Fruit fly (Drosophila melanogaster) whole organism, embryonic: Measurements from ENCODE around the gene Bsg.

Source experiments
- Awh ChIP-seq: fragments of 200-800 bp; sonication (Bioruptor generic); IDR thresholded peaks from 2 replicates; pipeline ENCODE4, ENCODE4 v1.3.6; 2022; ENCODE audit warnings: missing biosample characterization, missing genetic modification characterization
- CG10274 ChIP-seq: fragments of 200-800 bp; sonication (Bioruptor generic); optimal IDR thresholded peaks from 3 replicates; lab custom pipeline; 2017; ENCODE audit warnings: missing biosample characterization, mild to moderate bottlenecking, missing genetic modification characterization
- CG10543 ChIP-seq: fragments of 200-800 bp; sonication (Bioruptor generic); optimal IDR thresholded peaks from 3 replicates; lab custom pipeline; 2017; ENCODE audit warnings: missing biosample characterization, mild to moderate bottlenecking, missing genetic modification characterization, moderate library complexity
- CG10565 ChIP-seq: fragments of 200-800 bp; sonication (Bioruptor generic); optimal IDR thresholded peaks from 3 replicates; lab custom pipeline; 2016; ENCODE audit warnings: missing biosample characterization, mild to moderate bottlenecking, missing genetic modification characterization
- CG11504 ChIP-seq: fragments of 200-800 bp; sonication (Bioruptor generic); optimal IDR thresholded peaks from 3 replicates; lab custom pipeline; 2019; ENCODE audit warnings: missing biosample characterization, mild to moderate bottlenecking, missing genetic modification characterization, moderate library complexity
- CG1233 ChIP-seq: fragments of 200-800 bp; sonication (Bioruptor generic); optimal IDR thresholded peaks from 4 replicates; lab custom pipeline; 2018; ENCODE audit warnings: missing biosample characterization, mild to moderate bottlenecking, missing genetic modification characterization
- CG15269 ChIP-seq: fragments of 200-800 bp; sonication (Bioruptor generic); optimal IDR thresholded peaks from 2 replicates; lab custom pipeline; 2018; ENCODE audit warnings: missing biosample characterization, mild to moderate bottlenecking, missing genetic modification characterization, moderate library complexity
- CG15479 ChIP-seq: fragments of 200-800 bp; sonication (Bioruptor generic); optimal IDR thresholded peaks from 3 replicates; lab custom pipeline; 2019; ENCODE audit warnings: missing biosample characterization, mild to moderate bottlenecking, missing genetic modification characterization, moderate library complexity
- CG17359 ChIP-seq: fragments of 200-800 bp; sonication (Bioruptor generic); optimal IDR thresholded peaks from 3 replicates; lab custom pipeline; 2018; ENCODE audit warnings: missing biosample characterization, mild to moderate bottlenecking, missing genetic modification characterization, moderate library complexity
- CG18262 ChIP-seq: fragments of 200-800 bp; optimal IDR thresholded peaks from 3 replicates; lab custom pipeline; 2019; ENCODE audit warnings: missing biosample characterization, mild to moderate bottlenecking, missing genetic modification characterization, moderate library complexity
- CG18619 ChIP-seq: fragments of 200-800 bp; sonication (Bioruptor generic); optimal IDR thresholded peaks from 3 replicates; lab custom pipeline; 2017; ENCODE audit warnings: missing biosample characterization, mild to moderate bottlenecking, missing genetic modification characterization
- CG2202 ChIP-seq: fragments of 200-800 bp; sonication (Bioruptor generic); optimal IDR thresholded peaks from 2 replicates; lab custom pipeline; 2018; ENCODE audit warnings: missing biosample characterization, mild to moderate bottlenecking, missing genetic modification characterization
- CG2875 ChIP-seq: fragments of 200-800 bp; sonication (Bioruptor generic); optimal IDR thresholded peaks from 2 replicates; lab custom pipeline; 2017; ENCODE audit warnings: missing biosample characterization, mild to moderate bottlenecking, missing genetic modification characterization, missing genetic modification reagents
- CG32772 ChIP-seq: fragments of 200-800 bp; sonication (Bioruptor generic); IDR thresholded peaks from 2 replicates; pipeline ENCODE4 v1.3.6; 2022; ENCODE audit warnings: missing biosample characterization, missing genetic modification characterization
- CG6272 ChIP-seq: fragments of 200-800 bp; sonication (Bioruptor generic); IDR thresholded peaks from 2 replicates; pipeline ENCODE4 v1.3.6; 2022; ENCODE audit warnings: missing biosample characterization, missing genetic modification characterization
- CG6683 ChIP-seq: fragments of 200-800 bp; sonication (Bioruptor generic); optimal IDR thresholded peaks from 2 replicates; lab custom pipeline; 2017; ENCODE audit warnings: missing biosample characterization, mild to moderate bottlenecking, missing genetic modification characterization, missing genetic modification reagents
- CG8290 ChIP-seq, 3 experiments: fragments of 200-800 bp; sonication (Bioruptor generic); optimal IDR thresholded peaks; 2 replicates each; lab custom pipeline; 2016 to 2019; ENCODE audit warnings: missing biosample characterization in 3 of 3, missing genetic modification characterization in 3 of 3, mild to moderate bottlenecking in 2 of 3, moderate library complexity in 1 of 3
- CG8765 ChIP-seq: fragments of 200-800 bp; sonication (Bioruptor generic); IDR thresholded peaks from 2 replicates; pipeline ENCODE4 v1.3.6; 2022; ENCODE audit warnings: missing biosample characterization, missing genetic modification characterization
- Gsc ChIP-seq: fragments of 200-800 bp; sonication (Bioruptor generic); IDR thresholded peaks from 2 replicates; pipeline ENCODE4 v1.3.6; 2022; ENCODE audit warnings: missing biosample characterization, missing genetic modification characterization
- H15 ChIP-seq: fragments of 200-800 bp; sonication (Bioruptor generic); IDR thresholded peaks from 3 replicates; pipeline ENCODE4 v1.3.6; 2022; ENCODE audit warnings: missing biosample characterization, missing genetic modification characterization
- HLH54F ChIP-seq: fragments of 200-800 bp; sonication (Bioruptor generic); optimal IDR thresholded peaks from 3 replicates; lab custom pipeline; 2016; ENCODE audit warnings: missing biosample characterization, missing genetic modification characterization
- HmgZ ChIP-seq: fragments of 200-800 bp; sonication (Bioruptor generic); optimal IDR thresholded peaks from 2 replicates; lab custom pipeline; 2018; ENCODE audit warnings: missing biosample characterization, mild to moderate bottlenecking, missing genetic modification characterization
- Hsf ChIP-seq: fragments of 200-800 bp; sonication (Bioruptor generic); optimal IDR thresholded peaks from 3 replicates; lab custom pipeline; 2016; ENCODE audit warnings: missing biosample characterization, missing genetic modification characterization
- MBD-R2 ChIP-seq: fragments of 200-800 bp; sonication (Bioruptor generic); IDR thresholded peaks from 2 replicates; pipeline ENCODE4 v1.3.6; 2022; ENCODE audit warnings: missing biosample characterization, missing genetic modification characterization
- Meics ChIP-seq: fragments of 200-800 bp; sonication (Bioruptor generic); optimal IDR thresholded peaks from 2 replicates; lab custom pipeline; 2017; ENCODE audit warnings: missing biosample characterization, mild to moderate bottlenecking, missing genetic modification characterization
- NC2β ChIP-seq: fragments of 200-800 bp; sonication (Bioruptor generic); optimal IDR thresholded peaks from 2 replicates; lab custom pipeline; 2016; ENCODE audit warnings: missing biosample characterization, missing genetic modification characterization
- Pdp1 ChIP-seq, 2 experiments: fragments of 200-800 bp; sonication (Bioruptor generic); optimal IDR thresholded peaks; 3 replicates each; lab custom pipeline; 2016; ENCODE audit warnings: missing biosample characterization in 2 of 2, missing genetic modification characterization in 2 of 2, mild to moderate bottlenecking in 1 of 2, moderate library complexity in 1 of 2
- Ssrp ChIP-seq: fragments of 200-800 bp; sonication (Bioruptor generic); optimal IDR thresholded peaks from 2 replicates; lab custom pipeline; 2018; ENCODE audit warnings: missing biosample characterization, mild to moderate bottlenecking, missing genetic modification characterization, moderate library complexity
- Stat92E ChIP-seq, 3 experiments: fragments of >200 bp in 2 of 3; fragments of 200-800 bp in 1 of 3; sonication (Bioruptor generic) in 1 of 3; optimal IDR thresholded peaks; 2 replicates each; lab custom pipeline; 2017 to 2019; ENCODE audit warnings: missing biosample characterization in 3 of 3, missing genetic modification characterization in 3 of 3, mild to moderate bottlenecking in 1 of 3, moderate library complexity in 1 of 3
- bab2 ChIP-seq: fragments of 200-800 bp; sonication (Bioruptor generic); optimal IDR thresholded peaks from 2 replicates; lab custom pipeline; 2016; ENCODE audit warnings: missing biosample characterization, missing genetic modification characterization
- bbx ChIP-seq: fragments of 200-800 bp; sonication (Bioruptor generic); IDR thresholded peaks from 2 replicates; pipeline ENCODE4 v1.3.6; 2022; ENCODE audit warnings: missing biosample characterization, missing genetic modification characterization; ENCODE audit not compliant: partially characterized antibody
- dan ChIP-seq: fragments of 200-800 bp; sonication (Bioruptor generic); IDR thresholded peaks from 2 replicates; pipeline ENCODE4 v1.3.6; 2022; ENCODE audit warnings: missing biosample characterization, missing genetic modification characterization
- fd102C ChIP-seq: fragments of 200-800 bp; sonication (Bioruptor generic); optimal IDR thresholded peaks from 2 replicates; lab custom pipeline; 2018; ENCODE audit warnings: missing biosample characterization, mild to moderate bottlenecking, missing genetic modification characterization, moderate library complexity
- fru ChIP-seq: fragments of >200 bp; optimal IDR thresholded peaks from 2 replicates; lab custom pipeline; 2017
- ftz-f1 ChIP-seq: fragments of 200-800 bp; sonication (Bioruptor generic); optimal IDR thresholded peaks from 2 replicates; lab custom pipeline; 2016; ENCODE audit warnings: missing biosample characterization, missing genetic modification characterization
- grau ChIP-seq: fragments of 200-800 bp; optimal IDR thresholded peaks from 3 replicates; lab custom pipeline; 2019; ENCODE audit warnings: missing biosample characterization, mild to moderate bottlenecking, missing genetic modification characterization, moderate library complexity
- gsb-n ChIP-seq: fragments of 200-800 bp; sonication (Bioruptor generic); optimal IDR thresholded peaks from 3 replicates; lab custom pipeline; 2018; ENCODE audit warnings: missing biosample characterization, mild to moderate bottlenecking, missing genetic modification characterization
- lbe ChIP-seq: fragments of 200-800 bp; sonication (Bioruptor generic); optimal IDR thresholded peaks from 2 replicates; lab custom pipeline; 2016; ENCODE audit warnings: missing biosample characterization, mild to moderate bottlenecking, missing genetic modification characterization
- luna ChIP-seq: fragments of 200-800 bp; sonication (Bioruptor generic); optimal IDR thresholded peaks from 2 replicates; lab custom pipeline; 2016; ENCODE audit warnings: missing biosample characterization, missing genetic modification characterization
- mam ChIP-seq: fragments of 200-800 bp; sonication (Bioruptor generic); optimal IDR thresholded peaks from 3 replicates; lab custom pipeline; 2016; ENCODE audit warnings: missing biosample characterization, missing genetic modification characterization
- mirr ChIP-seq: fragments of 200-800 bp; sonication (Bioruptor generic); optimal IDR thresholded peaks from 3 replicates; lab custom pipeline; 2018; ENCODE audit warnings: missing biosample characterization, mild to moderate bottlenecking, missing genetic modification characterization
- mld ChIP-seq: fragments of 200-800 bp; sonication (Bioruptor generic); IDR thresholded peaks from 3 replicates; pipeline ENCODE4 v1.3.6; 2022; ENCODE audit warnings: missing biosample characterization, missing genetic modification characterization; ENCODE audit not compliant: partially characterized antibody
- otp ChIP-seq: fragments of 200-800 bp; sonication (Bioruptor generic); IDR thresholded peaks from 3 replicates; pipeline ENCODE4, ENCODE4 v1.3.6; 2022; ENCODE audit warnings: missing biosample characterization, missing genetic modification characterization
- phol ChIP-seq: fragments of 200-800 bp; sonication (Bioruptor generic); optimal IDR thresholded peaks from 3 replicates; lab custom pipeline; 2018; ENCODE audit warnings: missing biosample characterization, mild to moderate bottlenecking, missing genetic modification characterization, moderate library complexity
- sisA ChIP-seq: fragments of 200-800 bp; sonication (Bioruptor generic); IDR thresholded peaks from 2 replicates; pipeline ENCODE4 v1.3.6; 2022; ENCODE audit warnings: missing biosample characterization, missing genetic modification characterization
- tll ChIP-seq, 2 experiments: fragments of 200-800 bp in 1 of 2; fragments of >200 bp in 1 of 2; sonication (Bioruptor generic) in 1 of 2; optimal IDR thresholded peaks; 2 replicates each; lab custom pipeline; 2017 to 2019; ENCODE audit warnings: missing biosample characterization in 2 of 2, missing genetic modification characterization in 2 of 2, mild to moderate bottlenecking in 1 of 2, moderate library complexity in 1 of 2
- tx ChIP-seq: fragments of 200-800 bp; sonication (Bioruptor generic); optimal IDR thresholded peaks from 2 replicates; lab custom pipeline; 2016; ENCODE audit warnings: missing biosample characterization, missing genetic modification characterization
- unpg ChIP-seq: fragments of 200-800 bp; sonication (Bioruptor generic); optimal IDR thresholded peaks from 3 replicates; lab custom pipeline; 2018; ENCODE audit warnings: missing biosample characterization, mild to moderate bottlenecking, missing genetic modification characterization, moderate library complexity
- zfh2 ChIP-seq: fragments of 200-800 bp; sonication (Bioruptor generic); optimal IDR thresholded peaks from 2 replicates; lab custom pipeline; 2016; ENCODE audit warnings: missing biosample characterization, missing genetic modification characterization

Bsg gene

dm6 chr2L:8034734-8035133 lies 48.5 kb upstream of the Bsg start (continued):
- TF ChIP-seq CG17359 (tag; lab: Kevin White, UChicago) (peak; percentile 51), CG1233 (GFP tag; lab: Kevin White, UChicago) (peak; percentile 50), tx (GFP tag; lab: Kevin White, UChicago) (peak; percentile 8), mirr (GFP tag; lab: Kevin White, UChicago) (no peak), Ssrp (tag; lab: Kevin White, UChicago) (peak; percentile 55), grau (tag; lab: Kevin White, UChicago) (peak; percentile 68), Pdp1 (GFP tag; optimal IDR thresholded peaks at IDR 0.05; lab: Kevin White, UChicago) (peak; percentile 36 to 39), Gsc (GFP tag; lab: Robert Waterston, UW) (no peak), otp (GFP tag; lab: Robert Waterston, UW) (peak; percentile 66; the same call in 2 of the 3 replicates), tll (GFP tag; optimal IDR thresholded peaks at IDR 0.05; lab: Kevin White, UChicago) (no peak), CG2202 (peak; percentile 1), phol (peak; percentile 53), CG10274 (GFP tag; lab: Kevin White, UChicago) (peak; percentile 10), dan (GFP tag; lab: Robert Waterston, UW) (no peak), CG15479 (GFP tag; lab: Kevin White, UChicago) (no peak), sisA (peak; percentile 53), CG10565 (no peak), bab2 (peak; percentile 27), Stat92E (GFP tag; optimal IDR thresholded peaks at IDR 0.05; lab: Kevin White, UChicago) (no peak), NC2β (GFP tag; lab: Kevin White, UChicago) (no peak), fru (lab: Kevin White, UChicago) (no peak), CG2875 (GFP tag; lab: Kevin White, UChicago) (peak; percentile 31), CG8290 (GFP tag; optimal IDR thresholded peaks at IDR 0.05; lab: Kevin White, UChicago) (no peak), CG8290 (tag; optimal IDR thresholded peaks at IDR 0.05; lab: Kevin White, UChicago) (peak in 1 of 2 experiments; percentile 64), H15 (GFP tag; lab: Robert Waterston, UW) (peak; percentile 61; the same call in 2 of the 3 replicates), CG10543 (no peak), zfh2 (GFP tag; lab: Kevin White, UChicago) (no peak), Meics (GFP tag; lab: Kevin White, UChicago) (peak; percentile 53), mam (GFP tag; lab: Kevin White, UChicago) (peak; percentile 48), luna (no peak), unpg (GFP tag; lab: Kevin White, UChicago) (peak; percentile 76), bbx (GFP tag; lab: Robert Waterston, UW) (no peak), HmgZ (tag; lab: Kevin White, UChicago) (peak; percentile 48), mld (no peak), gsb-n (tag; lab: Kevin White, UChicago) (peak; percentile 20), CG15269 (tag; lab: Kevin White, UChicago) (peak; percentile 71)
- TF ChIP-seq, all 482 proteins: peak for 254

- TF ChIP-seq fd102C = no peak
- TF ChIP-seq HLH54F (GFP tag; lab: Kevin White, UChicago) = no peak
- TF ChIP-seq CG32772 (GFP tag; lab: Robert Waterston, UW) = no peak
- no peak for TF ChIP-seq CG8765 (GFP tag; lab: Robert Waterston, UW)
- TF ChIP-seq ftz-f1 (GFP tag; lab: Kevin White, UChicago) = no peak
- TF ChIP-seq CG6272 (GFP tag; lab: Robert Waterston, UW) = no peak
- TF ChIP-seq Awh (GFP tag; lab: Robert Waterston, UW) = no peak
- TF ChIP-seq MBD-R2 (GFP tag; lab: Robert Waterston, UW) = no peak
- no peak for TF ChIP-seq lbe
- no peak for TF ChIP-seq CG11504 (tag; lab: Kevin White, UChicago)
- no peak for TF ChIP-seq CG18619 (GFP tag; lab: Kevin White, UChicago)
- TF ChIP-seq bbx (GFP tag; lab: Robert Waterston, UW) = no peak
- no peak for TF ChIP-seq fru (lab: Kevin White, UChicago)
- TF ChIP-seq CG6683 (GFP tag; lab: Kevin White, UChicago) = no peak
- no peak for TF ChIP-seq CG18262 (tag; lab: Kevin White, UChicago)
- no peak for TF ChIP-seq Hsf (GFP tag; lab: Kevin White, UChicago)
- TF ChIP-seq, all 482 proteins: peak for 0
Observed at dm6 chr2L:8039688-8040087, 43.5 kb upstream of the Bsg start, which contains the start of gene CG7367. Gene CG7367, minus strand, starts transcription at chr2L:8039788.
